Worm (Caenorhabditis elegans) whole organism, L2 larva: ENCODE data around the gene phf-10.

ENCODE experiments used
- C34F6.9 ChIP-seq: fragments of 150-350 bp; optimal IDR thresholded peaks from 2 replicates; lab custom pipeline; 2014; ENCODE audit warnings: missing biosample characterization, missing genetic modification characterization
- F13H6.1 ChIP-seq: sonication (generic microtip); optimal IDR thresholded peaks from 2 replicates; lab custom pipeline; 2016; ENCODE audit warnings: missing genetic modification characterization, missing compliant biosample characterization
- R02D3.7 ChIP-seq: fragments of 150-350 bp; optimal IDR thresholded peaks from 2 replicates; lab custom pipeline; 2014; ENCODE audit warnings: missing biosample characterization, missing genetic modification characterization
- Y55F3AM.14 ChIP-seq: fragments of 200-800 bp; sonication (Bioruptor generic); optimal IDR thresholded peaks from 2 replicates; lab custom pipeline; 2018; ENCODE audit warnings: mild to moderate bottlenecking, missing genetic modification characterization, missing compliant biosample characterization
- ZK546.5 ChIP-seq: sonication (generic microtip); optimal IDR thresholded peaks from 2 replicates; lab custom pipeline; 2017; ENCODE audit warnings: missing biosample characterization, missing genetic modification characterization
- alr-1 ChIP-seq: fragments of 150-350 bp; optimal IDR thresholded peaks from 2 replicates; lab custom pipeline; 2014; ENCODE audit warnings: missing biosample characterization, missing genetic modification characterization
- aly-2 ChIP-seq: fragments of 150-350 bp; optimal IDR thresholded peaks from 2 replicates; lab custom pipeline; 2014; ENCODE audit warnings: missing biosample characterization, missing genetic modification characterization
- ama-1 ChIP-seq: fragments of 150-350 bp; optimal IDR thresholded peaks from 2 replicates; lab custom pipeline; 2018; ENCODE audit warnings: inconsistent platforms
- blmp-1 ChIP-seq: sonication (generic microtip); optimal IDR thresholded peaks from 2 replicates; lab custom pipeline; 2017; ENCODE audit warnings: missing genetic modification characterization, mild to moderate bottlenecking, missing compliant biosample characterization, antibody characterized with exemption, moderate library complexity; ENCODE audit not compliant: insufficient read depth
- ceh-16 ChIP-seq: fragments of 150-350 bp; optimal IDR thresholded peaks from 2 replicates; lab custom pipeline; 2014; ENCODE audit warnings: missing biosample characterization, missing genetic modification characterization
- ceh-82 ChIP-seq: fragments of 150-350 bp; optimal IDR thresholded peaks from 2 replicates; lab custom pipeline; 2014; ENCODE audit warnings: missing biosample characterization, missing genetic modification characterization
- crh-2 ChIP-seq: sonication (generic microtip); optimal IDR thresholded peaks from 2 replicates; lab custom pipeline; 2017; ENCODE audit warnings: missing biosample characterization, missing genetic modification characterization
- dmd-4 ChIP-seq: sonication (generic microtip); optimal IDR thresholded peaks from 2 replicates; lab custom pipeline; 2017; ENCODE audit warnings: missing biosample characterization, missing genetic modification characterization
- elt-1 ChIP-seq: fragments of 150-350 bp; optimal IDR thresholded peaks from 2 replicates; lab custom pipeline; 2014; ENCODE audit warnings: missing biosample characterization, missing genetic modification characterization
- elt-3 ChIP-seq: sonication (generic microtip); optimal IDR thresholded peaks from 2 replicates; lab custom pipeline; 2017; ENCODE audit warnings: missing biosample characterization, missing genetic modification characterization
- fos-1 ChIP-seq: fragments of 150-350 bp; optimal IDR thresholded peaks from 2 replicates; lab custom pipeline; 2014; ENCODE audit warnings: missing biosample characterization, missing genetic modification characterization
- gmeb-1 ChIP-seq: fragments of 150-350 bp; optimal IDR thresholded peaks from 2 replicates; lab custom pipeline; 2014; ENCODE audit warnings: missing biosample characterization, missing genetic modification characterization
- lin-11 ChIP-seq: fragments of 150-350 bp; sonication (generic microtip); optimal IDR thresholded peaks from 2 replicates; lab custom pipeline; 2014; ENCODE audit warnings: missing biosample characterization, missing genetic modification characterization, inconsistent platforms, mixed read lengths
- lin-39 ChIP-seq: fragments of 150-350 bp; optimal IDR thresholded peaks from 2 replicates; lab custom pipeline; 2014; ENCODE audit warnings: missing biosample characterization, missing genetic modification reagents, missing genetic modification characterization
- lsy-2 ChIP-seq, 2 experiments: fragments of 150-350 bp in 1 of 2; sonication (generic microtip) in 1 of 2; optimal IDR thresholded peaks; 2 replicates each; lab custom pipeline; 2014 to 2017; ENCODE audit warnings: missing biosample characterization in 2 of 2, missing genetic modification characterization in 2 of 2
- mab-5 ChIP-seq: fragments of 150-350 bp; optimal IDR thresholded peaks from 2 replicates; lab custom pipeline; 2014; ENCODE audit warnings: missing biosample characterization, missing genetic modification characterization
- mbf-1 ChIP-seq: sonication (generic microtip); optimal IDR thresholded peaks from 2 replicates; lab custom pipeline; 2017; ENCODE audit warnings: missing biosample characterization, missing genetic modification characterization
- mdl-1 ChIP-seq, 2 experiments: fragments of 150-350 bp in 1 of 2; sonication (generic microtip) in 1 of 2; optimal IDR thresholded peaks; 2 replicates each; lab custom pipeline; 2017; ENCODE audit warnings: missing biosample characterization in 2 of 2, missing genetic modification characterization in 2 of 2
- nhr-10 ChIP-seq: sonication (generic microtip); optimal IDR thresholded peaks from 2 replicates; lab custom pipeline; 2017; ENCODE audit warnings: missing biosample characterization, missing genetic modification characterization
- nhr-11 ChIP-seq: fragments of 150-350 bp; optimal IDR thresholded peaks from 2 replicates; lab custom pipeline; 2014; ENCODE audit warnings: missing biosample characterization, missing genetic modification characterization
- nhr-12 ChIP-seq: fragments of 150-350 bp; optimal IDR thresholded peaks from 2 replicates; lab custom pipeline; 2014; ENCODE audit warnings: missing biosample characterization, missing genetic modification characterization
- nhr-129 ChIP-seq: fragments of 150-350 bp; optimal IDR thresholded peaks from 2 replicates; lab custom pipeline; 2014; ENCODE audit warnings: missing biosample characterization, missing genetic modification characterization
- nhr-21 ChIP-seq: fragments of 150-350 bp; optimal IDR thresholded peaks from 2 replicates; lab custom pipeline; 2014; ENCODE audit warnings: missing biosample characterization, missing genetic modification characterization
- nhr-23 ChIP-seq: fragments of 150-350 bp; optimal IDR thresholded peaks from 2 replicates; lab custom pipeline; 2014; ENCODE audit warnings: missing biosample characterization, missing genetic modification reagents, missing genetic modification characterization
- nhr-25 ChIP-seq: fragments of 150-350 bp; sonication (generic microtip); optimal IDR thresholded peaks from 3 replicates; lab custom pipeline; 2014; ENCODE audit warnings: missing biosample characterization, missing genetic modification characterization
- nhr-6 ChIP-seq: fragments of 150-350 bp; optimal IDR thresholded peaks from 2 replicates; lab custom pipeline; 2014; ENCODE audit warnings: missing biosample characterization, missing genetic modification characterization
- nhr-77 ChIP-seq: fragments of 150-350 bp; optimal IDR thresholded peaks from 2 replicates; lab custom pipeline; 2014; ENCODE audit warnings: missing biosample characterization, missing genetic modification characterization
- peb-1 ChIP-seq: fragments of 150-350 bp; optimal IDR thresholded peaks from 2 replicates; lab custom pipeline; 2014; ENCODE audit warnings: missing biosample characterization, missing genetic modification characterization
- sem-4 ChIP-seq: fragments of 150-350 bp; optimal IDR thresholded peaks from 2 replicates; lab custom pipeline; 2014; ENCODE audit warnings: missing biosample characterization, missing genetic modification reagents, missing genetic modification characterization
- skn-1 ChIP-seq: sonication (generic microtip); optimal IDR thresholded peaks from 2 replicates; lab custom pipeline; 2017; ENCODE audit warnings: missing biosample characterization, missing genetic modification characterization
- sma-3 ChIP-seq: sonication (generic microtip); optimal IDR thresholded peaks from 2 replicates; lab custom pipeline; 2016; ENCODE audit warnings: missing genetic modification reagents, missing genetic modification characterization, missing compliant biosample characterization
- sma-9 ChIP-seq, 2 experiments: fragments of 150-350 bp in 1 of 2; sonication (generic microtip) in 1 of 2; optimal IDR thresholded peaks; 2 replicates each; lab custom pipeline; 2014 to 2016; ENCODE audit warnings: missing genetic modification characterization in 2 of 2, mild to moderate bottlenecking in 1 of 2, missing biosample characterization in 1 of 2, missing compliant biosample characterization in 1 of 2, missing genetic modification reagents in 1 of 2, moderate library complexity in 1 of 2
- snpc-4 ChIP-seq: fragments of 150-350 bp; optimal IDR thresholded peaks from 2 replicates; lab custom pipeline; 2014; ENCODE audit warnings: missing biosample characterization, missing genetic modification characterization
- unc-39 ChIP-seq: fragments of 150-350 bp; optimal IDR thresholded peaks from 2 replicates; lab custom pipeline; 2014; ENCODE audit warnings: missing biosample characterization, missing genetic modification characterization
- unc-55 ChIP-seq: fragments of 150-350 bp; sonication (generic microtip); optimal IDR thresholded peaks from 3 replicates; lab custom pipeline; 2014; ENCODE audit warnings: missing biosample characterization, missing genetic modification reagents, missing genetic modification characterization
- zag-1 ChIP-seq: fragments of 150-350 bp; optimal IDR thresholded peaks from 2 replicates; lab custom pipeline; 2014; ENCODE audit warnings: missing biosample characterization, missing genetic modification characterization
- ztf-1 ChIP-seq: fragments of 200-800 bp; sonication (Bioruptor generic); conservative IDR thresholded peaks from 2 replicates; pipeline ENCODE4 v1.3.6; 2022; ENCODE audit warnings: missing genetic modification characterization, missing compliant biosample characterization
- ztf-11 ChIP-seq: sonication (generic microtip); optimal IDR thresholded peaks from 2 replicates; lab custom pipeline; 2017; ENCODE audit warnings: missing biosample characterization, missing genetic modification characterization
- ztf-4 ChIP-seq: fragments of 150-350 bp; optimal IDR thresholded peaks from 2 replicates; lab custom pipeline; 2014; ENCODE audit warnings: missing biosample characterization, missing genetic modification characterization

Gene phf-10

ce11 chrV:342346-342745 lies 31.0 kb upstream of the phf-10 start:
- no peak for TF ChIP-seq C34F6.9
- TF ChIP-seq sma-3 (GFP tag; lab: Kevin White, UChicago) = no peak
- no peak for TF ChIP-seq mdl-1 (tag; optimal IDR thresholded peaks at IDR 0.05; lab: Kevin White, UChicago)
- TF ChIP-seq nhr-6 = no peak
- no peak for TF ChIP-seq ztf-11 (tag; lab: Kevin White, UChicago)
- no peak for TF ChIP-seq Y55F3AM.14 (GFP tag; lab: Kevin White, UChicago)
- no peak for TF ChIP-seq nhr-21 (tag; lab: Kevin White, UChicago)
- TF ChIP-seq sem-4 (tag; lab: Kevin White, UChicago) = no peak
- TF ChIP-seq alr-1 (tag; lab: Kevin White, UChicago) = no peak
- no peak for TF ChIP-seq ama-1 (lab: Kevin White, UChicago)
- TF ChIP-seq unc-55 (GFP tag; lab: Kevin White, UChicago) = no peak
- no peak for TF ChIP-seq nhr-77 (tag; lab: Kevin White, UChicago)
- TF ChIP-seq ceh-16 (tag; lab: Kevin White, UChicago) = no peak
- TF ChIP-seq F13H6.1 = no peak
- no peak for TF ChIP-seq skn-1 (tag; lab: Kevin White, UChicago)
- TF ChIP-seq unc-39 (tag; lab: Kevin White, UChicago) = no peak

ce11 chrV:336350-336749 lies 25.0 kb upstream of the phf-10 start, which contains the start of gene dmd-8:
Gene dmd-8 (minus strand): TSS chrV:336450.
- TF ChIP-seq ceh-82 (tag; lab: Kevin White, UChicago) (no peak), zag-1 (tag; lab: Kevin White, UChicago) (no peak)

ce11 chrV:333713-334112 lies 22.3 kb upstream of the phf-10 start:
- TF ChIP-seq crh-2 (tag; lab: Kevin White, UChicago) (peak; percentile 29), sma-9 (GFP tag; optimal IDR thresholded peaks at IDR 0.05; lab: Kevin White, UChicago) (peak; percentile 89), sma-9 (tag; optimal IDR thresholded peaks at IDR 0.05; lab: Kevin White, UChicago) (no peak), fos-1 (tag; lab: Kevin White, UChicago) (peak; percentile 99), F13H6.1 (peak; percentile 12), gmeb-1 (tag; lab: Kevin White, UChicago) (peak; percentile 32), mdl-1 (tag; optimal IDR thresholded peaks at IDR 0.05; lab: Kevin White, UChicago) (no peak)

- no peak for TF ChIP-seq lin-39
- TF ChIP-seq ama-1 (lab: Kevin White, UChicago) = no peak
- no peak for TF ChIP-seq nhr-21 (tag; lab: Kevin White, UChicago)
- no peak for TF ChIP-seq mdl-1 (tag; optimal IDR thresholded peaks at IDR 0.05; lab: Kevin White, UChicago)
- TF ChIP-seq nhr-129 (tag; lab: Kevin White, UChicago) = no peak
- TF ChIP-seq nhr-25 (tag; lab: Kevin White, UChicago) = no peak
- no peak for TF ChIP-seq dmd-4 (tag; lab: Kevin White, UChicago)
- no peak for TF ChIP-seq unc-39 (tag; lab: Kevin White, UChicago)
- no peak for TF ChIP-seq blmp-1 (tag; lab: Kevin White, UChicago)
- TF ChIP-seq ztf-11 (tag; lab: Kevin White, UChicago) = no peak
- TF ChIP-seq nhr-23 = no peak
- no peak for TF ChIP-seq snpc-4 (tag; lab: Kevin White, UChicago)
- no peak for TF ChIP-seq unc-55 (GFP tag; lab: Kevin White, UChicago)
- peak; percentile 54 for TF ChIP-seq crh-2 (tag; lab: Kevin White, UChicago)
- peak; percentile 54 for TF ChIP-seq sma-9 (GFP tag; optimal IDR thresholded peaks at IDR 0.05; lab: Kevin White, UChicago)
- no peak for TF ChIP-seq sma-9 (tag; optimal IDR thresholded peaks at IDR 0.05; lab: Kevin White, UChicago)
- TF ChIP-seq lin-11 (tag; lab: Kevin White, UChicago) = no peak
- TF ChIP-seq elt-1 (tag; lab: Kevin White, UChicago) = no peak
- no peak for TF ChIP-seq skn-1 (tag; lab: Kevin White, UChicago)
- TF ChIP-seq ceh-16 (tag; lab: Kevin White, UChicago) = no peak
- TF ChIP-seq ztf-4 (tag; lab: Kevin White, UChicago) = no peak
- no peak for TF ChIP-seq mbf-1 (tag; lab: Kevin White, UChicago)
- no peak for TF ChIP-seq aly-2
- peak; percentile 6 for TF ChIP-seq gmeb-1 (tag; lab: Kevin White, UChicago)
- no peak for TF ChIP-seq nhr-6
- no peak for TF ChIP-seq nhr-12 (tag; lab: Kevin White, UChicago)
- TF ChIP-seq nhr-11 = no peak
- TF ChIP-seq Y55F3AM.14 (GFP tag; lab: Kevin White, UChicago) = no peak
- TF ChIP-seq R02D3.7 (tag; lab: Kevin White, UChicago) = no peak
- TF ChIP-seq ceh-82 (tag; lab: Kevin White, UChicago) = no peak
- no peak for TF ChIP-seq elt-3 (tag; lab: Kevin White, UChicago)
- no peak for TF ChIP-seq nhr-10 (tag; lab: Kevin White, UChicago)
- TF ChIP-seq sem-4 (tag; lab: Kevin White, UChicago) = no peak
- peak; percentile 44 for TF ChIP-seq F13H6.1
- no peak for TF ChIP-seq zag-1 (tag; lab: Kevin White, UChicago)
- no peak for TF ChIP-seq peb-1
- TF ChIP-seq ZK546.5 (tag; lab: Kevin White, UChicago) = no peak
- TF ChIP-seq ztf-1 (GFP tag; lab: Robert Waterston, UW) = no peak
- TF ChIP-seq nhr-77 (tag; lab: Kevin White, UChicago) = no peak
- TF ChIP-seq fos-1 (tag; lab: Kevin White, UChicago) = peak; percentile 97
- no peak for TF ChIP-seq alr-1 (tag; lab: Kevin White, UChicago)
- TF ChIP-seq lsy-2 (tag; optimal IDR thresholded peaks at IDR 0.05; lab: Kevin White, UChicago) = no peak
- TF ChIP-seq mab-5 (tag; lab: Kevin White, UChicago) = no peak
- no peak for TF ChIP-seq sma-3 (GFP tag; lab: Kevin White, UChicago)
Observed at ce11 chrV:332585-332984, 21.2 kb upstream of the phf-10 start.
